Worm (Caenorhabditis elegans) whole organism, L4 larva: ENCODE measurements around the gene fbxb-98.

Experiments
- F10B5.3 ChIP-seq: sonication (generic microtip); optimal IDR thresholded peaks from 2 replicates; lab custom pipeline; 2016; ENCODE audit warnings: mild to moderate bottlenecking, missing genetic modification characterization, missing compliant biosample characterization
- F44E2.7 ChIP-seq: fragments of 200-800 bp; sonication (Bioruptor generic); IDR thresholded peaks from 2 replicates; pipeline ENCODE4 v2.1.2; 2022; ENCODE audit warnings: missing genetic modification characterization, missing compliant biosample characterization
- T26A8.4 ChIP-seq: fragments of 200-800 bp; sonication (Bioruptor generic); IDR thresholded peaks from 2 replicates; pipeline ENCODE4 v1.3.6; 2022; ENCODE audit warnings: missing genetic modification characterization, missing compliant biosample characterization
- Y48G9A.11 ChIP-seq: fragments of 200-800 bp; sonication (Bioruptor generic); IDR thresholded peaks from 2 replicates; pipeline ENCODE4 v1.3.6; 2022; ENCODE audit warnings: missing genetic modification reagents, missing genetic modification characterization, missing compliant biosample characterization
- ceh-28 ChIP-seq: fragments of 150-350 bp; optimal IDR thresholded peaks from 2 replicates; lab custom pipeline; 2014; ENCODE audit warnings: missing biosample characterization, missing genetic modification reagents, missing genetic modification characterization
- ceh-32 ChIP-seq: sonication (generic microtip); optimal IDR thresholded peaks from 2 replicates; lab custom pipeline; 2016; ENCODE audit warnings: mild to moderate bottlenecking, missing genetic modification characterization, missing compliant biosample characterization; ENCODE audit not compliant: poor library complexity
- ceh-44 ChIP-seq: fragments of 200-800 bp; sonication (Bioruptor generic); IDR thresholded peaks from 2 replicates; pipeline ENCODE4 v1.3.6; 2022; ENCODE audit warnings: missing genetic modification reagents, missing genetic modification characterization, missing compliant biosample characterization
- ceh-82 ChIP-seq: sonication (generic microtip); optimal IDR thresholded peaks from 2 replicates; lab custom pipeline; 2017; ENCODE audit warnings: missing biosample characterization, missing genetic modification characterization
- ctbp-1 ChIP-seq: fragments of 200-800 bp; sonication (Bioruptor generic); IDR thresholded peaks from 2 replicates; pipeline ENCODE4 v1.3.6; 2022; ENCODE audit warnings: missing genetic modification reagents, missing genetic modification characterization, missing compliant biosample characterization
- daf-12 ChIP-seq: fragments of 150-350 bp; optimal IDR thresholded peaks from 2 replicates; lab custom pipeline; 2014; ENCODE audit warnings: missing biosample characterization, missing genetic modification reagents, missing genetic modification characterization
- daf-16 ChIP-seq, 3 experiments: sonication (generic microtip); optimal IDR thresholded peaks; 2 replicates each; lab custom pipeline; 2016 to 2017; ENCODE audit warnings: missing genetic modification characterization in 3 of 3, missing genetic modification reagents in 3 of 3, mild to moderate bottlenecking in 2 of 3, missing compliant biosample characterization in 2 of 3, missing biosample characterization in 1 of 3, moderate library complexity in 1 of 3
- daf-19 ChIP-seq: fragments of 200-800 bp; sonication (Bioruptor generic); conservative IDR thresholded peaks from 2 replicates; pipeline ENCODE4 v1.3.6; 2022; ENCODE audit warnings: missing genetic modification characterization, missing compliant biosample characterization
- dmd-6 ChIP-seq: fragments of 200-800 bp; sonication (Bioruptor generic); IDR thresholded peaks from 2 replicates; pipeline ENCODE4 v1.3.6; 2022; ENCODE audit warnings: missing genetic modification reagents, missing genetic modification characterization, missing compliant biosample characterization
- dmd-8 ChIP-seq: fragments of 200-800 bp; sonication (Bioruptor generic); IDR thresholded peaks from 2 replicates; pipeline ENCODE4 v1.3.6; 2022; ENCODE audit warnings: missing genetic modification characterization, missing compliant biosample characterization
- dve-1 ChIP-seq: sonication (generic microtip); optimal IDR thresholded peaks from 2 replicates; lab custom pipeline; 2017; ENCODE audit warnings: antibody characterized with exemption, mild to moderate bottlenecking, missing genetic modification characterization, missing compliant biosample characterization; ENCODE audit not compliant: insufficient read depth
- egl-27 ChIP-seq: sonication (generic microtip); optimal IDR thresholded peaks from 3 replicates; lab custom pipeline; 2017; ENCODE audit warnings: missing biosample characterization, missing genetic modification reagents, missing genetic modification characterization
- egl-43 ChIP-seq: fragments of 200-800 bp; sonication (Bioruptor generic); IDR thresholded peaks from 2 replicates; pipeline ENCODE4 v1.3.6; 2022; ENCODE audit warnings: missing genetic modification reagents, missing genetic modification characterization, missing compliant biosample characterization
- fkh-10 ChIP-seq: fragments of 150-350 bp; optimal IDR thresholded peaks from 2 replicates; lab custom pipeline; 2014; ENCODE audit warnings: missing biosample characterization, missing genetic modification reagents, missing genetic modification characterization
- hif-1 ChIP-seq, 2 experiments: sonication (generic microtip); optimal IDR thresholded peaks; 2 replicates each; lab custom pipeline; 2016 to 2017; ENCODE audit warnings: missing compliant biosample characterization in 2 of 2, missing genetic modification characterization in 2 of 2, missing genetic modification reagents in 2 of 2, missing genotype in 2 of 2, mild to moderate bottlenecking in 1 of 2
- hlh-11 ChIP-seq: fragments of 200-800 bp; sonication (Bioruptor generic); optimal IDR thresholded peaks from 2 replicates; lab custom pipeline; 2018; ENCODE audit warnings: mild to moderate bottlenecking, missing genetic modification characterization, missing compliant biosample characterization
- lim-7 ChIP-seq: fragments of 200-800 bp; sonication (Bioruptor generic); IDR thresholded peaks from 2 replicates; pipeline ENCODE4 v1.3.6; 2022; ENCODE audit warnings: missing genetic modification characterization, missing compliant biosample characterization
- mep-1 ChIP-seq: fragments of 150-350 bp; sonication (generic microtip); optimal IDR thresholded peaks from 3 replicates; lab custom pipeline; 2014; ENCODE audit warnings: missing biosample characterization, missing genetic modification characterization
- mxl-3 ChIP-seq: fragments of 200-800 bp; sonication (Bioruptor generic); optimal IDR thresholded peaks from 2 replicates; lab custom pipeline; 2018; ENCODE audit warnings: mild to moderate bottlenecking, missing genetic modification characterization, missing compliant biosample characterization
- nhr-237 ChIP-seq: sonication (generic microtip); optimal IDR thresholded peaks from 2 replicates; lab custom pipeline; 2017; ENCODE audit warnings: missing biosample characterization, missing genetic modification characterization
- nhr-25 ChIP-seq: sonication (generic microtip); optimal IDR thresholded peaks from 2 replicates; lab custom pipeline; 2017; ENCODE audit warnings: missing genetic modification characterization, mild to moderate bottlenecking, missing compliant biosample characterization, antibody characterized with exemption, moderate library complexity, borderline replicate concordance; ENCODE audit not compliant: insufficient read depth
- nhr-77 ChIP-seq: fragments of 150-350 bp; optimal IDR thresholded peaks from 2 replicates; lab custom pipeline; 2014; ENCODE audit warnings: missing biosample characterization, missing genetic modification characterization
- php-3 ChIP-seq: fragments of 200-800 bp; sonication (Bioruptor generic); IDR thresholded peaks from 2 replicates; pipeline ENCODE4 v1.3.6; 2022; ENCODE audit warnings: missing genetic modification reagents, missing genetic modification characterization, missing compliant biosample characterization
- saeg-2 ChIP-seq: fragments of 200-800 bp; sonication (Bioruptor generic); IDR thresholded peaks from 2 replicates; pipeline ENCODE4 v1.3.6; 2022; ENCODE audit warnings: missing genetic modification reagents, missing genetic modification characterization, missing compliant biosample characterization
- set-16 ChIP-seq: fragments of 200-800 bp; sonication (Bioruptor generic); IDR thresholded peaks from 2 replicates; pipeline ENCODE4 v1.3.6; 2022; ENCODE audit warnings: missing genetic modification reagents, missing genetic modification characterization, missing compliant biosample characterization
- spr-1 ChIP-seq: sonication (generic microtip); optimal IDR thresholded peaks from 2 replicates; lab custom pipeline; 2016; ENCODE audit warnings: mild to moderate bottlenecking, missing genetic modification characterization, missing compliant biosample characterization
- tag-97 ChIP-seq: fragments of 200-800 bp; sonication (Bioruptor generic); IDR thresholded peaks from 2 replicates; pipeline ENCODE4 v1.3.6; 2022; ENCODE audit warnings: missing genetic modification characterization, missing compliant biosample characterization
- vab-7 ChIP-seq: fragments of 200-800 bp; sonication (Bioruptor generic); IDR thresholded peaks from 2 replicates; pipeline ENCODE4 v1.3.6; 2022; ENCODE audit warnings: missing genetic modification reagents, missing genetic modification characterization, missing compliant biosample characterization
- zfp-2 ChIP-seq: sonication (generic microtip); optimal IDR thresholded peaks from 2 replicates; lab custom pipeline; 2016; ENCODE audit warnings: mild to moderate bottlenecking, missing genetic modification characterization, missing compliant biosample characterization
- zip-2 ChIP-seq: fragments of 150-350 bp; optimal IDR thresholded peaks from 2 replicates; lab custom pipeline; 2014; ENCODE audit warnings: missing biosample characterization, missing genetic modification characterization

fbxb-98 gene

ce11 chrII:1882705-1883104 lies 20.3 kb downstream of the fbxb-98 start, which contains the start of gene math-5:
math-5 (minus strand) TSS chrII:1882805.
- no peak for TF ChIP-seq egl-27

- no peak for TF ChIP-seq ceh-28
- no peak for TF ChIP-seq nhr-77 (tag; lab: Kevin White, UChicago)
- TF ChIP-seq dmd-8 (GFP tag; lab: Robert Waterston, UW) = no peak
- TF ChIP-seq php-3 = no peak
- no peak for TF ChIP-seq ceh-44 (GFP tag; lab: Robert Waterston, UW)
- no peak for TF ChIP-seq nhr-237 (tag; lab: Kevin White, UChicago)
- TF ChIP-seq mxl-3 = no peak
- TF ChIP-seq lim-7 = no peak
- TF ChIP-seq spr-1 (tag; lab: Kevin White, UChicago) = no peak
- TF ChIP-seq daf-19 = no peak
- TF ChIP-seq dmd-6 = no peak
These were observed 22.2 kb downstream of the fbxb-98 start, which contains the start of gene math-6 for ce11 chrII:1884635-1885034. math-6 (minus strand) TSS chrII:1884735.

- no peak for TF ChIP-seq saeg-2 (GFP tag; lab: Robert Waterston, UW)
- TF ChIP-seq, all 104 proteins: peak for 0
These were observed 23.9 kb downstream of the fbxb-98 start, which contains the start of gene math-7 for ce11 chrII:1886379-1886778. math-7 (minus strand) TSS chrII:1886479.

- TF ChIP-seq dve-1 (tag; lab: Kevin White, UChicago) (no peak), egl-43 (no peak), vab-7 (GFP tag; lab: Robert Waterston, UW) (no peak)
These were observed 26.6 kb downstream of the fbxb-98 start, which contains the start of gene math-8 for ce11 chrII:1889071-1889470. math-8 (minus strand) TSS chrII:1889171.

- TF ChIP-seq daf-16 (GFP tag; optimal IDR thresholded peaks at IDR 0.05; lab: Kevin White, UChicago) (no peak), daf-16 (tag; optimal IDR thresholded peaks at IDR 0.05; lab: Kevin White, UChicago) (no peak), daf-12 (tag; lab: Kevin White, UChicago) (no peak), hif-1 (tag; optimal IDR thresholded peaks at IDR 0.05; lab: Kevin White, UChicago) (no peak), ceh-32 (tag; lab: Kevin White, UChicago) (no peak), ceh-82 (no peak), nhr-25 (tag; lab: Kevin White, UChicago) (no peak), zfp-2 (tag; lab: Kevin White, UChicago) (no peak), Y48G9A.11 (GFP tag; lab: Robert Waterston, UW) (no peak)
These were observed 28.2 kb downstream of the fbxb-98 start, which contains the start of gene math-9 for ce11 chrII:1890682-1891081. math-9 (minus strand) TSS chrII:1890782.

- TF ChIP-seq zip-2 (tag; lab: Kevin White, UChicago) = no peak
These were observed 31.5 kb downstream of the fbxb-98 start, which contains the start of gene C16C4.1 for ce11 chrII:1893912-1894311. C16C4.1 (plus strand) TSS chrII:1894212.

- TF ChIP-seq fkh-10 (no peak), ctbp-1 (GFP tag; lab: Robert Waterston, UW) (no peak), tag-97 (GFP tag; lab: Robert Waterston, UW) (no peak), set-16 (GFP tag; lab: Robert Waterston, UW) (no peak), F44E2.7 (no peak), hlh-11 (tag; lab: Kevin White, UChicago) (no peak), mep-1 (tag; lab: Kevin White, UChicago) (no peak), T26A8.4 (GFP tag; lab: Robert Waterston, UW) (no peak), egl-43 (no peak), F10B5.3 (tag; lab: Kevin White, UChicago) (no peak)
These were observed 32.8 kb downstream of the fbxb-98 start, which contains the start of gene C46F9.5 for ce11 chrII:1895278-1895677. C46F9.5 (plus strand) TSS chrII:1895578.
